Fruit fly (Drosophila melanogaster): ENCODE results near the gene CG8006.

Gene CG8006

DNA sequence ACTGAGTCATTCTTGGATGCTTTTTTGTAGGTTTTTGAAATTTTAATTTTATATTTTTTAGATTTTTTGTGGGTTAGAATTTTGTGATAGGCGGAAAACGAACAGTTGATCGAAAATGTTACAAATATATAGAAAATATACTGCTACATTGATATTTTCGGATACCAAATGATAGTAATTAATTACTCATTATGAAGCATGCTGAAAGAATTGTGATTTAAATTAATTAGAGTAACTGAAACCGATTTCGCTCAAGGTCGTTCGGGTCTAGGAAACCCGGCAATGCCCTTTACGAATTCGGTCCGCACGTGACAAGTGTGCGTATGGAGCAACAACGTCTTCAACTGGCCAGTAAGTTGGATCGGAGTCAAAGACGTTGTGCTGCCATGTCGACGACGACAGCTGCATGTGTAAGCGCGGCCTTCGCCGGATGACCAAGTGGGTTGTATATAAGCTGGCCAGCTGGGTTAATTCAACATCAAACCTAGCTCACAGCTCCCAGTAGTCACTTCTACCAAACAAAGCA is 9.3 kb upstream of the CG8006 start, which contains the start of the genes CG7366 and CG13679:
Gene CG7366 (minus strand): TSS at position 101 of the 526 bp plus-strand sequence.
Gene CG13679 (plus strand): TSS at position 476 of the 526 bp plus-strand sequence.
- no peak for TF ChIP-seq lola (GFP tag; optimal IDR thresholded peaks at IDR 0.05)
- no peak for TF ChIP-seq CG32264 (GFP tag; optimal IDR thresholded peaks at IDR 0.05)
- TF ChIP-seq Dif (GFP tag; optimal IDR thresholded peaks at IDR 0.05; ENCODE audit: partially characterized antibody), result no peak
- no peak for TF ChIP-seq CG9705 (GFP tag; optimal IDR thresholded peaks at IDR 0.05)
- no peak for TF ChIP-seq Vsx2 (GFP tag; optimal IDR thresholded peaks at IDR 0.05; ENCODE audit: partially characterized antibody)
- no peak for TF ChIP-seq jim (GFP tag; optimal IDR thresholded peaks at IDR 0.05)
- no peak for TF ChIP-seq Sp1 (GFP tag; optimal IDR thresholded peaks at IDR 0.05)
- TF ChIP-seq dl (GFP tag; optimal IDR thresholded peaks at IDR 0.05; ENCODE audit: insufficient read depth in 1 of 2, partially characterized antibody in 2 of 2), result no peak
- no peak for TF ChIP-seq foxo (GFP tag; optimal IDR thresholded peaks at IDR 0.05)
- TF ChIP-seq GATAd (GFP tag; optimal IDR thresholded peaks at IDR 0.05), result no peak
- TF ChIP-seq OdsH (GFP tag; optimal IDR thresholded peaks at IDR 0.05), result no peak
- TF ChIP-seq rgr (GFP tag; optimal IDR thresholded peaks at IDR 0.05), result no peak
- TF ChIP-seq dsf (GFP tag; optimal IDR thresholded peaks at IDR 0.05; ENCODE audit: borderline replicate concordance), result no peak

dm6 chr3L:8210596-8210995 is 1.1 kb upstream of the CG8006 start, which contains the start of gene tut:
tut (minus strand) TSS chr3L:8210743.
- TF ChIP-seq Sp1 (GFP tag; optimal IDR thresholded peaks at IDR 0.05), result no peak
- TF ChIP-seq brk (GFP tag; optimal IDR thresholded peaks at IDR 0.05), result no peak
- no peak for TF ChIP-seq fru (GFP tag; optimal IDR thresholded peaks at IDR 0.05)
- TF ChIP-seq h (GFP tag; optimal IDR thresholded peaks at IDR 0.05), result no peak
- TF ChIP-seq woc (GFP tag; optimal IDR thresholded peaks at IDR 0.05), result no peak
- no peak for TF ChIP-seq CG32264 (GFP tag; optimal IDR thresholded peaks at IDR 0.05)
- TF ChIP-seq lola (GFP tag; optimal IDR thresholded peaks at IDR 0.05), result no peak
- TF ChIP-seq Hr78 (GFP tag; optimal IDR thresholded peaks at IDR 0.05), result no peak
- no peak for TF ChIP-seq Abd-B (GFP tag; optimal IDR thresholded peaks at IDR 0.05)
- TF ChIP-seq sage (GFP tag; optimal IDR thresholded peaks at IDR 0.05), result no peak
- TF ChIP-seq psq (GFP tag; optimal IDR thresholded peaks at IDR 0.05), result no peak
- TF ChIP-seq Myc (optimal IDR thresholded peaks at IDR 0.05), result no peak
- TF ChIP-seq dmrt93B (GFP tag; optimal IDR thresholded peaks at IDR 0.05), result no peak

DNA sequence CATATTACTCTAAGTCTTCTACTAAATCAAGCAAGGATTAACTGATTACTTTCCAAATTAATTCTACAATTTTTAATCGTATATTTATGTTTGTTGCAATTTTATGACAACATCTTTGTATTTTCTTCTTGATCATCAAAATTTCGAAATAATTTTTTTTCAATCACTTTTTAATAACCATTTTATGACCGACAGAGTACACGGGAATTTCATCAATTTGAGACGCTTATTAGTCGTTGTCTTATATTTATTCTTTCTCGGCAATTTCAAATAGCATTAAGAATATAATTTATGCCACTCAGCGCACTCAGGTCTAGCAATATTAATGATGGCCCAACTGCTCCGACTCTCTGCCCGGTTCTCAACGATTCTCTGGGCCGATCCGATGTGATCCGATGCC is 3.3 kb downstream of the CG8006 start, which contains the start of gene CG8012:
Gene CG8012 (plus strand): TSS at position 301 of the 400 bp plus-strand sequence.
- TF ChIP-seq sage (GFP tag; optimal IDR thresholded peaks at IDR 0.05) (no peak), rgr (GFP tag; optimal IDR thresholded peaks at IDR 0.05) (no peak), CG9705 (GFP tag; optimal IDR thresholded peaks at IDR 0.05) (no peak), brk (GFP tag; optimal IDR thresholded peaks at IDR 0.05) (no peak), Rel (GFP tag; optimal IDR thresholded peaks at IDR 0.05) (no peak), Rel (tag; optimal IDR thresholded peaks at IDR 0.05) (no peak), CrebA (GFP tag; optimal IDR thresholded peaks at IDR 0.05; ENCODE audit: borderline replicate concordance) (no peak), HLH106 (tag; optimal IDR thresholded peaks at IDR 0.05) (no peak), dsf (GFP tag; optimal IDR thresholded peaks at IDR 0.05; ENCODE audit: borderline replicate concordance) (no peak), dmrt93B (GFP tag; optimal IDR thresholded peaks at IDR 0.05) (no peak), Vsx2 (GFP tag; optimal IDR thresholded peaks at IDR 0.05; ENCODE audit: partially characterized antibody) (no peak), Mio (GFP tag; optimal IDR thresholded peaks at IDR 0.05) (no peak), OdsH (GFP tag; optimal IDR thresholded peaks at IDR 0.05) (no peak)

dm6 chr3L:8218883-8219282 is 7.2 kb downstream of the CG8006 start, which contains the start of gene CG13674:
CG13674 (minus strand) TSS chr3L:8218983.
- TF ChIP-seq psq (GFP tag; optimal IDR thresholded peaks at IDR 0.05) (no peak), CrebA (GFP tag; optimal IDR thresholded peaks at IDR 0.05; ENCODE audit: borderline replicate concordance) (no peak), dl (GFP tag; optimal IDR thresholded peaks at IDR 0.05; ENCODE audit: insufficient read depth in 1 of 2, partially characterized antibody in 2 of 2) (no peak), ey (GFP tag; optimal IDR thresholded peaks at IDR 0.05) (no peak), Sp1 (GFP tag; optimal IDR thresholded peaks at IDR 0.05) (no peak), Mio (GFP tag; optimal IDR thresholded peaks at IDR 0.05) (no peak), Hnf4 (GFP tag; optimal IDR thresholded peaks at IDR 0.05) (no peak), Dif (GFP tag; optimal IDR thresholded peaks at IDR 0.05; ENCODE audit: partially characterized antibody) (no peak), CG9705 (GFP tag; optimal IDR thresholded peaks at IDR 0.05) (no peak), tai (GFP tag; optimal IDR thresholded peaks at IDR 0.05) (no peak), sage (GFP tag; optimal IDR thresholded peaks at IDR 0.05) (no peak)
